Fruit fly (Drosophila melanogaster) whole organism, embryonic: ENCODE results near the gene CG7058.

Experiments
- Atf3 ChIP-seq: fragments of 200-800 bp; sonication (Bioruptor generic); optimal IDR thresholded peaks from 3 replicates; lab custom pipeline; 2016; ENCODE audit warnings: missing biosample characterization, missing genetic modification characterization
- Blimp-1 ChIP-seq: fragments of 200-800 bp; sonication (Bioruptor generic); optimal IDR thresholded peaks from 3 replicates; lab custom pipeline; 2018; ENCODE audit warnings: missing biosample characterization, missing genetic modification characterization, mild to moderate bottlenecking, moderate library complexity, missing genetic modification reagents
- C15 ChIP-seq: fragments of 200-800 bp; sonication (Bioruptor generic); IDR thresholded peaks from 3 replicates; pipeline ENCODE4 v1.3.6; 2022; ENCODE audit warnings: missing biosample characterization, missing genetic modification characterization
- CG10543 ChIP-seq: fragments of 200-800 bp; sonication (Bioruptor generic); optimal IDR thresholded peaks from 3 replicates; lab custom pipeline; 2017; ENCODE audit warnings: missing biosample characterization, mild to moderate bottlenecking, missing genetic modification characterization, moderate library complexity
- CG11456 ChIP-seq: fragments of 200-800 bp; sonication (Bioruptor generic); IDR thresholded peaks from 3 replicates; pipeline ENCODE4 v1.3.6; 2022; ENCODE audit warnings: missing biosample characterization, missing genetic modification characterization
- CG11723 ChIP-seq: fragments of 200-800 bp; sonication (Bioruptor generic); optimal IDR thresholded peaks from 2 replicates; lab custom pipeline; 2017; ENCODE audit warnings: missing biosample characterization, mild to moderate bottlenecking, missing genetic modification characterization
- CG12219 ChIP-seq: fragments of 200-800 bp; sonication (Bioruptor generic); optimal IDR thresholded peaks from 3 replicates; lab custom pipeline; 2018; ENCODE audit warnings: missing biosample characterization, mild to moderate bottlenecking, missing genetic modification characterization
- CG13624 ChIP-seq: fragments of 200-800 bp; sonication (Bioruptor generic); optimal IDR thresholded peaks from 2 replicates; lab custom pipeline; 2016; ENCODE audit warnings: missing biosample characterization, missing genetic modification characterization
- CG14710 ChIP-seq: fragments of 200-800 bp; sonication (Bioruptor generic); optimal IDR thresholded peaks from 3 replicates; lab custom pipeline; 2019; ENCODE audit warnings: missing biosample characterization, mild to moderate bottlenecking, missing genetic modification characterization, moderate library complexity
- CG15269 ChIP-seq: fragments of 200-800 bp; sonication (Bioruptor generic); optimal IDR thresholded peaks from 2 replicates; lab custom pipeline; 2018; ENCODE audit warnings: missing biosample characterization, mild to moderate bottlenecking, missing genetic modification characterization, moderate library complexity
- CG18619 ChIP-seq: fragments of 200-800 bp; sonication (Bioruptor generic); optimal IDR thresholded peaks from 3 replicates; lab custom pipeline; 2017; ENCODE audit warnings: missing biosample characterization, mild to moderate bottlenecking, missing genetic modification characterization
- CG30403 ChIP-seq: fragments of 200-800 bp; sonication (Bioruptor generic); optimal IDR thresholded peaks from 3 replicates; lab custom pipeline; 2016; ENCODE audit warnings: missing biosample characterization, missing genetic modification characterization
- CG32532 ChIP-seq: fragments of 200-800 bp; sonication (Bioruptor generic); IDR thresholded peaks from 2 replicates; pipeline ENCODE4 v1.3.6; 2022; ENCODE audit warnings: missing biosample characterization, missing genetic modification characterization
- CG32767 ChIP-seq: fragments of 200-800 bp; sonication (Bioruptor generic); IDR thresholded peaks from 2 replicates; pipeline ENCODE4 v1.3.6; 2022; ENCODE audit warnings: missing biosample characterization, missing genetic modification characterization
- CG3995 ChIP-seq: fragments of 200-800 bp; sonication (Bioruptor generic); optimal IDR thresholded peaks from 3 replicates; lab custom pipeline; 2016; ENCODE audit warnings: missing biosample characterization, missing genetic modification characterization
- CG4424 ChIP-seq: fragments of 200-800 bp; sonication (Bioruptor generic); optimal IDR thresholded peaks from 3 replicates; lab custom pipeline; 2016; ENCODE audit warnings: missing biosample characterization, missing genetic modification characterization
- CG5245 ChIP-seq: fragments of 200-800 bp; sonication (Bioruptor generic); optimal IDR thresholded peaks from 3 replicates; lab custom pipeline; 2016; ENCODE audit warnings: missing biosample characterization, missing genetic modification characterization
- CG7745 ChIP-seq: fragments of 200-800 bp; sonication (Bioruptor generic); optimal IDR thresholded peaks from 2 replicates; lab custom pipeline; 2018; ENCODE audit warnings: missing biosample characterization, mild to moderate bottlenecking, missing genetic modification characterization, moderate library complexity
- CG8924 ChIP-seq: fragments of 200-800 bp; optimal IDR thresholded peaks from 3 replicates; lab custom pipeline; 2019; ENCODE audit warnings: missing biosample characterization, mild to moderate bottlenecking, missing genetic modification characterization, moderate library complexity
- Camta ChIP-seq: fragments of 200-800 bp; sonication (Bioruptor generic); optimal IDR thresholded peaks from 2 replicates; lab custom pipeline; 2016; ENCODE audit warnings: missing biosample characterization, missing genetic modification characterization
- Dbx ChIP-seq: fragments of 200-800 bp; sonication (Bioruptor generic); IDR thresholded peaks from 3 replicates; pipeline ENCODE4 v1.3.6; 2022; ENCODE audit warnings: missing biosample characterization, missing genetic modification characterization
- E2f2 ChIP-seq: fragments of 200-800 bp; sonication (Bioruptor generic); IDR thresholded peaks from 2 replicates; pipeline ENCODE4 v1.3.6; 2022; ENCODE audit warnings: missing biosample characterization, missing genetic modification characterization
- H2.0 ChIP-seq: fragments of 200-800 bp; sonication (Bioruptor generic); IDR thresholded peaks from 2 replicates; pipeline ENCODE4 v1.3.6; 2022; ENCODE audit warnings: missing biosample characterization, missing genetic modification characterization
- Mes4 ChIP-seq: fragments of 200-800 bp; sonication (Bioruptor generic); optimal IDR thresholded peaks from 2 replicates; lab custom pipeline; 2016; ENCODE audit warnings: missing biosample characterization, missing genetic modification characterization
- Nf-YB ChIP-seq: fragments of 200-800 bp; sonication (Bioruptor generic); optimal IDR thresholded peaks from 3 replicates; lab custom pipeline; 2019; ENCODE audit warnings: missing biosample characterization, mild to moderate bottlenecking, missing genetic modification characterization, moderate library complexity
- Pdp1 ChIP-seq, 2 experiments: fragments of 200-800 bp; sonication (Bioruptor generic); optimal IDR thresholded peaks; 3 replicates each; lab custom pipeline; 2016; ENCODE audit warnings: missing biosample characterization in 2 of 2, missing genetic modification characterization in 2 of 2, mild to moderate bottlenecking in 1 of 2, moderate library complexity in 1 of 2
- Six4 ChIP-seq: fragments of 200-800 bp; sonication (Bioruptor generic); optimal IDR thresholded peaks from 2 replicates; lab custom pipeline; 2016; ENCODE audit warnings: missing biosample characterization, missing genetic modification characterization
- Sry-β ChIP-seq: fragments of 200-800 bp; sonication (Bioruptor generic); optimal IDR thresholded peaks from 2 replicates; lab custom pipeline; 2018; ENCODE audit warnings: missing biosample characterization, mild to moderate bottlenecking, missing genetic modification characterization, moderate library complexity
- Ssrp ChIP-seq: fragments of 200-800 bp; sonication (Bioruptor generic); optimal IDR thresholded peaks from 2 replicates; lab custom pipeline; 2018; ENCODE audit warnings: missing biosample characterization, mild to moderate bottlenecking, missing genetic modification characterization, moderate library complexity
- ara ChIP-seq: fragments of 200-800 bp; sonication (Bioruptor generic); IDR thresholded peaks from 2 replicates; pipeline ENCODE4 v1.3.6; 2022; ENCODE audit warnings: missing biosample characterization, missing genetic modification characterization
- bbx ChIP-seq: fragments of 200-800 bp; sonication (Bioruptor generic); IDR thresholded peaks from 2 replicates; pipeline ENCODE4 v1.3.6; 2022; ENCODE audit warnings: missing biosample characterization, missing genetic modification characterization; ENCODE audit not compliant: partially characterized antibody
- bigmax ChIP-seq: fragments of 200-800 bp; sonication (Bioruptor generic); optimal IDR thresholded peaks from 2 replicates; lab custom pipeline; 2018; ENCODE audit warnings: missing biosample characterization, mild to moderate bottlenecking, missing genetic modification characterization
- br ChIP-seq: fragments of >200 bp; optimal IDR thresholded peaks from 2 replicates; lab custom pipeline; 2017
- croc ChIP-seq: fragments of 200-800 bp; sonication (Bioruptor generic); conservative IDR thresholded peaks from 3 replicates; pipeline ENCODE4 v1.3.6; 2022; ENCODE audit warnings: missing biosample characterization, missing genetic modification characterization
- ems ChIP-seq: fragments of 200-800 bp; sonication (Bioruptor generic); optimal IDR thresholded peaks from 3 replicates; lab custom pipeline; 2016; ENCODE audit warnings: missing biosample characterization, missing genetic modification characterization
- fd96Cb ChIP-seq: fragments of 200-800 bp; sonication (Bioruptor generic); optimal IDR thresholded peaks from 2 replicates; lab custom pipeline; 2018; ENCODE audit warnings: missing biosample characterization, mild to moderate bottlenecking, missing genetic modification characterization, moderate library complexity
- fu2 ChIP-seq: fragments of 200-800 bp; sonication (Bioruptor generic); optimal IDR thresholded peaks from 2 replicates; lab custom pipeline; 2016; ENCODE audit warnings: missing biosample characterization, missing genetic modification characterization
- gem ChIP-seq: fragments of 200-800 bp; sonication (Bioruptor generic); optimal IDR thresholded peaks from 2 replicates; lab custom pipeline; 2019; ENCODE audit warnings: missing biosample characterization, mild to moderate bottlenecking, missing genetic modification characterization, moderate library complexity
- grau ChIP-seq: fragments of 200-800 bp; optimal IDR thresholded peaks from 3 replicates; lab custom pipeline; 2019; ENCODE audit warnings: missing biosample characterization, mild to moderate bottlenecking, missing genetic modification characterization, moderate library complexity
- hbn ChIP-seq: fragments of 200-800 bp; sonication (Bioruptor generic); IDR thresholded peaks from 2 replicates; pipeline ENCODE4 v1.3.6; 2022; ENCODE audit warnings: missing biosample characterization, missing genetic modification characterization; ENCODE audit not compliant: partially characterized antibody
- hkb ChIP-seq, 2 experiments: fragments of 200-800 bp in 1 of 2; fragments of >200 bp in 1 of 2; sonication (Bioruptor generic) in 1 of 2; IDR thresholded peaks in 1 of 2; optimal IDR thresholded peaks in 1 of 2; 2 replicates each; pipeline versions ENCODE4 v1.3.6 to Lab custom; 2017 to 2022; ENCODE audit warnings: missing biosample characterization in 1 of 2, missing genetic modification characterization in 1 of 2
- kni ChIP-seq: fragments of 200-800 bp; sonication (Bioruptor generic); optimal IDR thresholded peaks from 3 replicates; lab custom pipeline; 2017; ENCODE audit warnings: mild to moderate bottlenecking, missing biosample characterization, missing genetic modification reagents, missing genetic modification characterization
- phol ChIP-seq: fragments of 200-800 bp; sonication (Bioruptor generic); optimal IDR thresholded peaks from 3 replicates; lab custom pipeline; 2018; ENCODE audit warnings: missing biosample characterization, mild to moderate bottlenecking, missing genetic modification characterization, moderate library complexity
- ranshi ChIP-seq: fragments of 200-800 bp; sonication (Bioruptor generic); IDR thresholded peaks from 2 replicates; pipeline ENCODE4 v1.3.6; 2022; ENCODE audit warnings: missing biosample characterization, missing genetic modification characterization
- sima ChIP-seq: fragments of 200-800 bp; sonication (Bioruptor generic); optimal IDR thresholded peaks from 2 replicates; lab custom pipeline; 2016; ENCODE audit warnings: missing biosample characterization, missing genetic modification characterization
- sr ChIP-seq: fragments of 200-800 bp; sonication (Bioruptor generic); IDR thresholded peaks from 3 replicates; pipeline ENCODE4 v1.3.6; 2022; ENCODE audit warnings: missing biosample characterization, missing genetic modification characterization
- vvl ChIP-seq: fragments of 200-800 bp; sonication (Bioruptor generic); IDR thresholded peaks from 2 replicates; pipeline ENCODE4 v1.3.6; 2022; ENCODE audit warnings: missing biosample characterization, missing genetic modification characterization
- wdn ChIP-seq: fragments of 200-800 bp; sonication (Bioruptor generic); IDR thresholded peaks from 2 replicates; pipeline ENCODE4 v1.3.6; 2022; ENCODE audit warnings: missing biosample characterization, missing genetic modification characterization
- z ChIP-seq: fragments of 200-800 bp; sonication (Bioruptor generic); IDR thresholded peaks from 3 replicates; pipeline ENCODE4 v1.3.6; 2022; ENCODE audit warnings: missing biosample characterization, missing genetic modification characterization

The CG7058 gene

dm6 chrX:18789353-18790210 is 16.9 kb upstream of the CG7058 start (continued):
- no peak; the same call in 1 of the 2 replicates for TF ChIP-seq vvl
- TF ChIP-seq Sry-β (GFP tag; lab: Kevin White, UChicago): no peak
- peak; percentile 48 for TF ChIP-seq CG14710 (tag; lab: Kevin White, UChicago)
- TF ChIP-seq z (GFP tag; lab: Robert Waterston, UW): no peak
- peak; percentile 59 for TF ChIP-seq CG32532 (GFP tag; lab: Robert Waterston, UW)
- peak; percentile 78 for TF ChIP-seq CG13624 (GFP tag; lab: Kevin White, UChicago)
- TF ChIP-seq ara (GFP tag; lab: Robert Waterston, UW): 0 out of 2 replicates have a peak, but pooled peaks have one; percentile 5
- no peak for TF ChIP-seq bbx (GFP tag; lab: Robert Waterston, UW)
- peak; percentile 73 for TF ChIP-seq CG30403 (GFP tag; lab: Kevin White, UChicago)
- TF ChIP-seq CG10543 (GFP tag; lab: Kevin White, UChicago): peak; percentile 60
- TF ChIP-seq CG8924 (tag; lab: Kevin White, UChicago): peak; percentile 66
- TF ChIP-seq gem: peak; percentile 78
- TF ChIP-seq croc (GFP tag; lab: Robert Waterston, UW): no peak
- TF ChIP-seq kni (GFP tag; lab: Kevin White, UChicago): no peak
- TF ChIP-seq Mes4 (GFP tag; lab: Kevin White, UChicago): peak; percentile 62
- no peak for TF ChIP-seq hkb (optimal IDR thresholded peaks at IDR 0.05; lab: Kevin White, UChicago)
- TF ChIP-seq hkb (GFP tag; IDR thresholded peaks at IDR 0.05; lab: Robert Waterston, UW): no peak
- TF ChIP-seq Atf3 (GFP tag; lab: Kevin White, UChicago): peak; percentile 11
- no peak for TF ChIP-seq sima (GFP tag; lab: Kevin White, UChicago)
- TF ChIP-seq CG11723 (GFP tag; lab: Kevin White, UChicago): peak; percentile 58
- no peak for TF ChIP-seq E2f2 (GFP tag; lab: Robert Waterston, UW)
- TF ChIP-seq Camta: peak; percentile 45
- peak; percentile 43 for TF ChIP-seq ems (GFP tag; lab: Kevin White, UChicago)
- TF ChIP-seq fu2 (GFP tag; lab: Kevin White, UChicago): peak; percentile 39
- TF ChIP-seq Pdp1 (GFP tag; optimal IDR thresholded peaks at IDR 0.05; lab: Kevin White, UChicago): peak; percentile 43 to 45
- no peak for TF ChIP-seq H2.0 (GFP tag; lab: Robert Waterston, UW)
- 0 out of 3 replicates have a peak, but pooled peaks have one; percentile 6 for TF ChIP-seq Dbx (GFP tag; lab: Robert Waterston, UW)
- TF ChIP-seq fd96Cb: peak; percentile 36
- TF ChIP-seq CG5245 (GFP tag; lab: Kevin White, UChicago): no peak
- peak; percentile 22 for TF ChIP-seq Ssrp (tag; lab: Kevin White, UChicago)
- no peak for TF ChIP-seq wdn
- no peak for TF ChIP-seq ranshi (GFP tag; lab: Robert Waterston, UW)
- peak; percentile 49 for TF ChIP-seq Nf-YB (GFP tag; lab: Kevin White, UChicago)
- peak; percentile 62 for TF ChIP-seq phol (tag; lab: Kevin White, UChicago)
- TF ChIP-seq sr: peak; percentile 83
- peak; percentile 67 for TF ChIP-seq grau (tag; lab: Kevin White, UChicago)
- TF ChIP-seq CG3995 (GFP tag; lab: Kevin White, UChicago): peak; percentile 63
- peak; percentile 25 for TF ChIP-seq Blimp-1 (GFP tag; lab: Kevin White, UChicago)
- no peak for TF ChIP-seq bigmax (GFP tag; lab: Kevin White, UChicago)
- TF ChIP-seq CG15269: peak; percentile 68
- no peak for TF ChIP-seq hbn (GFP tag; lab: Robert Waterston, UW)
- TF ChIP-seq CG11456 (GFP tag; lab: Robert Waterston, UW): peak; percentile 52; the same call in 1 of the 3 replicates
- TF ChIP-seq CG32767 (GFP tag; lab: Robert Waterston, UW): no peak
- no peak for TF ChIP-seq CG7745 (tag; lab: Kevin White, UChicago)
- TF ChIP-seq CG4424 (GFP tag; lab: Kevin White, UChicago): peak; percentile 47
- TF ChIP-seq Six4 (GFP tag; lab: Kevin White, UChicago): peak; percentile 40
- TF ChIP-seq CG12219 (GFP tag; lab: Kevin White, UChicago): peak; percentile 17
- no peak for TF ChIP-seq C15 (GFP tag; lab: Robert Waterston, UW)
- TF ChIP-seq br (lab: Kevin White, UChicago): no peak
- TF ChIP-seq CG18619: peak; percentile 66
